Fruit fly (Drosophila melanogaster) whole organism, wandering third instar larva: Measurements from ENCODE around the gene CG9498.

ENCODE experiments used
- Abd-B ChIP-seq: fragments of >200 bp; optimal IDR thresholded peaks from 2 replicates; lab custom pipeline; 2017; ENCODE audit warnings: missing biosample characterization, missing genetic modification characterization
- CG32264 ChIP-seq: fragments of 200-800 bp; sonication (Bioruptor generic); optimal IDR thresholded peaks from 2 replicates; lab custom pipeline; 2016; ENCODE audit warnings: missing biosample characterization, missing genetic modification characterization
- CG9705 ChIP-seq: fragments of 200-800 bp; sonication (Bioruptor generic); optimal IDR thresholded peaks from 2 replicates; lab custom pipeline; 2018; ENCODE audit warnings: missing biosample characterization, mild to moderate bottlenecking, missing genetic modification characterization
- CrebA ChIP-seq: fragments of 200-800 bp; sonication (Bioruptor generic); optimal IDR thresholded peaks from 2 replicates; lab custom pipeline; 2016; ENCODE audit warnings: missing biosample characterization, mild to moderate bottlenecking, missing genetic modification characterization, borderline replicate concordance
- Dfd ChIP-seq: fragments of >200 bp; optimal IDR thresholded peaks from 2 replicates; lab custom pipeline; 2017; ENCODE audit warnings: missing biosample characterization, missing genetic modification characterization
- Dif ChIP-seq: fragments of 200-275, 200-300 bp; sonication (Bioruptor generic); optimal IDR thresholded peaks from 2 replicates; lab custom pipeline; 2018; ENCODE audit warnings: missing biosample characterization, missing genetic modification characterization; ENCODE audit not compliant: partially characterized antibody
- GATAd ChIP-seq: sonication (Bioruptor generic); optimal IDR thresholded peaks from 2 replicates; lab custom pipeline; 2016; ENCODE audit warnings: missing biosample characterization, missing genetic modification characterization
- HLH106 ChIP-seq: fragments of 200-800 bp; optimal IDR thresholded peaks from 3 replicates; lab custom pipeline; 2019; ENCODE audit warnings: missing biosample characterization, mild to moderate bottlenecking, missing genetic modification characterization, moderate library complexity
- Hnf4 ChIP-seq: fragments of 200-800 bp; sonication (Bioruptor generic); optimal IDR thresholded peaks from 2 replicates; lab custom pipeline; 2016; ENCODE audit warnings: missing biosample characterization, mild to moderate bottlenecking, missing genetic modification characterization
- Hr78 ChIP-seq: fragments of >200 bp; optimal IDR thresholded peaks from 2 replicates; lab custom pipeline; 2017; ENCODE audit warnings: missing biosample characterization, missing genetic modification characterization
- Hr83 ChIP-seq: fragments of 200-300 bp; sonication (Bioruptor generic); optimal IDR thresholded peaks from 2 replicates; lab custom pipeline; 2016; ENCODE audit warnings: missing biosample characterization, mild to moderate bottlenecking, missing genetic modification characterization, moderate library complexity; ENCODE audit not compliant: poor library complexity, severe bottlenecking
- Jra ChIP-seq: sonication (Bioruptor generic); optimal IDR thresholded peaks from 2 replicates; lab custom pipeline; 2016; ENCODE audit warnings: missing biosample characterization, missing genetic modification characterization
- Mio ChIP-seq: sonication (Bioruptor generic); optimal IDR thresholded peaks from 2 replicates; lab custom pipeline; 2016; ENCODE audit warnings: missing biosample characterization, missing genetic modification characterization
- Myc ChIP-seq: fragments of >200 bp; optimal IDR thresholded peaks from 2 replicates; lab custom pipeline; 2017
- N ChIP-seq: fragments of >200 bp; optimal IDR thresholded peaks from 2 replicates; lab custom pipeline; 2018; ENCODE audit warnings: missing biosample characterization, missing external identifiers, missing genetic modification characterization
- OdsH ChIP-seq: fragments of 200-800 bp; sonication (Bioruptor generic); optimal IDR thresholded peaks from 2 replicates; lab custom pipeline; 2016; ENCODE audit warnings: missing biosample characterization, mild to moderate bottlenecking, missing genetic modification characterization
- Rel ChIP-seq, 2 experiments: fragments of 200-800 bp; sonication (Bioruptor generic) in 1 of 2; optimal IDR thresholded peaks; 2 replicates in 1 of 2; 3 replicates in 1 of 2; lab custom pipeline; 2016 to 2019; ENCODE audit warnings: mild to moderate bottlenecking in 2 of 2, missing biosample characterization in 2 of 2, missing genetic modification characterization in 2 of 2, moderate library complexity in 1 of 2
- Sp1 ChIP-seq: fragments of 200-800 bp; sonication (Bioruptor generic); optimal IDR thresholded peaks from 3 replicates; lab custom pipeline; 2019; ENCODE audit warnings: missing biosample characterization, mild to moderate bottlenecking, missing genetic modification characterization, moderate library complexity
- Vsx2 ChIP-seq: fragments of 200-300, 225-300 bp; sonication (Bioruptor generic); optimal IDR thresholded peaks from 2 replicates; lab custom pipeline; 2018; ENCODE audit warnings: missing biosample characterization, missing genetic modification characterization; ENCODE audit not compliant: partially characterized antibody
- br ChIP-seq: fragments of 200-800 bp; sonication (Bioruptor generic); optimal IDR thresholded peaks from 2 replicates; lab custom pipeline; 2016; ENCODE audit warnings: missing biosample characterization, missing genetic modification characterization
- brk ChIP-seq: fragments of 200-800 bp; sonication (Bioruptor generic); optimal IDR thresholded peaks from 2 replicates; lab custom pipeline; 2016; ENCODE audit warnings: missing biosample characterization, mild to moderate bottlenecking, missing genetic modification characterization
- dl ChIP-seq, 2 experiments: fragments of 175-275, 200-275 bp in 1 of 2; fragments of 200-275 bp in 1 of 2; sonication (Bioruptor generic); optimal IDR thresholded peaks; lab custom pipeline; 2018; ENCODE audit warnings: mild to moderate bottlenecking in 2 of 2, missing biosample characterization in 2 of 2, missing genetic modification characterization in 2 of 2, moderate library complexity in 2 of 2; ENCODE audit not compliant: partially characterized antibody in 2 of 2, insufficient read depth in 1 of 2
- dmrt93B ChIP-seq: fragments of 200-800 bp; sonication (Bioruptor generic); optimal IDR thresholded peaks from 2 replicates; lab custom pipeline; 2018; ENCODE audit warnings: missing biosample characterization, mild to moderate bottlenecking, missing genetic modification characterization
- dsf ChIP-seq: sonication (Bioruptor generic); optimal IDR thresholded peaks from 2 replicates; lab custom pipeline; 2016; ENCODE audit warnings: missing biosample characterization, missing genetic modification characterization, borderline replicate concordance
- ey ChIP-seq: fragments of 200-800 bp; sonication (Bioruptor generic); optimal IDR thresholded peaks from 2 replicates; lab custom pipeline; 2016; ENCODE audit warnings: missing biosample characterization, missing genetic modification characterization
- foxo ChIP-seq, 2 experiments: fragments of 200-800 bp; sonication (Bioruptor generic); optimal IDR thresholded peaks; 2 replicates in 1 of 2; 3 replicates in 1 of 2; lab custom pipeline; 2016 to 2017; ENCODE audit warnings: missing biosample characterization in 2 of 2, missing genetic modification characterization in 2 of 2
- fru ChIP-seq: fragments of 200-800 bp; sonication (Bioruptor generic); optimal IDR thresholded peaks from 3 replicates; lab custom pipeline; 2016; ENCODE audit warnings: missing biosample characterization, mild to moderate bottlenecking, missing genetic modification characterization
- h ChIP-seq: fragments of 200-800 bp; sonication (Bioruptor generic); optimal IDR thresholded peaks from 3 replicates; lab custom pipeline; 2016; ENCODE audit warnings: missing biosample characterization, mild to moderate bottlenecking, missing genetic modification characterization
- jim ChIP-seq: fragments of 175-275, 200-325 bp; sonication (Bioruptor generic); optimal IDR thresholded peaks from 2 replicates; lab custom pipeline; 2016; ENCODE audit warnings: missing biosample characterization, mild to moderate bottlenecking, missing genetic modification characterization
- lola ChIP-seq: fragments of >200 bp; optimal IDR thresholded peaks from 2 replicates; lab custom pipeline; 2017; ENCODE audit warnings: missing biosample characterization, missing genetic modification characterization
- pan ChIP-seq: fragments of >200 bp; optimal IDR thresholded peaks from 2 replicates; lab custom pipeline; 2017
- psq ChIP-seq: fragments of 200-800 bp; sonication (Bioruptor generic); optimal IDR thresholded peaks from 3 replicates; lab custom pipeline; 2017; ENCODE audit warnings: missing biosample characterization, mild to moderate bottlenecking, missing genetic modification characterization, moderate library complexity
- rgr ChIP-seq: fragments of 200-800 bp; sonication (Bioruptor generic); optimal IDR thresholded peaks from 3 replicates; lab custom pipeline; 2016; ENCODE audit warnings: missing biosample characterization, mild to moderate bottlenecking, missing genetic modification characterization
- sage ChIP-seq: fragments of 200-800 bp; sonication (Bioruptor generic); optimal IDR thresholded peaks from 2 replicates; lab custom pipeline; 2016; ENCODE audit warnings: missing biosample characterization, mild to moderate bottlenecking, missing genetic modification characterization
- sv ChIP-seq: fragments of 200-800 bp; sonication (Bioruptor generic); optimal IDR thresholded peaks from 3 replicates; lab custom pipeline; 2016; ENCODE audit warnings: missing biosample characterization, missing genetic modification characterization
- tai ChIP-seq: sonication (Bioruptor generic); optimal IDR thresholded peaks from 2 replicates; lab custom pipeline; 2016; ENCODE audit warnings: missing biosample characterization, missing genetic modification characterization
- usp ChIP-seq: fragments of >200 bp; optimal IDR thresholded peaks from 2 replicates; lab custom pipeline; 2017; ENCODE audit warnings: missing biosample characterization, missing genetic modification characterization
- woc ChIP-seq: sonication (Bioruptor generic); optimal IDR thresholded peaks from 2 replicates; lab custom pipeline; 2016; ENCODE audit warnings: missing biosample characterization, mild to moderate bottlenecking, missing genetic modification characterization

Gene CG9498

DNA sequence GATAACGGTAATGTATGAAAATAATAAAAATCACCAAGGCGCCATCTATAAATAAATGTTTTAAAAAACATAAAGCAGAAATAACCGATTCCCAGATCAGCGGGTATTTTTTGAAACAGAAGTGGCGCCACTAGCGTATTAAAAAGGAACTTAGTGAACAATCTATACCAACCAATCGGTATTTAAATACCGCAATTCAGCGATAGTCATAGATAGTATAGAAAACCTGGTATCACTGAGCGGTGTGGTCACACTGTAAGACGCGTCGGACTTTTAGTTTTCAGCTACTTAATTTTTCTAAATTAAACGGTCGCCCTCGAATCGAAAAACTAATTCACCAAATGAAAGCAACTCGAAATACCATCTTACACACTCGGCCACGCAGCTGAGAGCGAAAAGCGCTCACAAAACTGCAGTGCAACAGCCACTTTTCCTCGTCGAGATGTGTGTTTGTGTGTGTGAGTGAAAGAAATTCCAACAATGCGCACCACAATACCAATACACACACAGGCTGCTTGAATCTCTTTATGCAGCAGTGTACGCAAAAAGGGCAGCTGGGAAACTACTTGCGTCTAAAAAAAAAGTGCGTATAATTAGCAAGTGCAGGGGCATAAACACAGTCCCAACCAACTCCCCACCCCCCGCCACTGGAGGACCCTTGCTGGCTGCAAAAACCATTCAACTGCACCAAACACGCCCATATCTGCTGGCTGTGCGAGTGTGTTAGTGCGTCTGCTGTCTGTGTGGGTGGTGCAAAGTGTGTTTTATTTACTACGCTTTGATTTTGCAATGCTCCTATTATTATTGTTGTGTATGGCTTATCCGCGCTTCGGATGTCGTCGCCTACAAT is 27.1 kb downstream of the CG9498 start, which contains the start of gene PDZ-GEF:
TSS of gene PDZ-GEF (plus strand) at position 232 of the 850 bp plus-strand sequence.
- TF ChIP-seq jim (no peak), Sp1 (GFP tag; lab: Kevin White, UChicago) (no peak), Jra (GFP tag; lab: Kevin White, UChicago) (no peak), foxo (GFP tag; optimal IDR thresholded peaks at IDR 0.05; lab: Kevin White, UChicago) (peak in 1 of 2 experiments; percentile 41), Abd-B (GFP tag; lab: Kevin White, UChicago) (peak; percentile 80), HLH106 (tag; lab: Kevin White, UChicago) (peak; percentile 20), lola (GFP tag; lab: Kevin White, UChicago) (peak; percentile 63), dsf (GFP tag; lab: Kevin White, UChicago) (no peak), pan (lab: Kevin White, UChicago) (no peak), CrebA (GFP tag; lab: Kevin White, UChicago) (peak; percentile 6), sage (GFP tag; lab: Kevin White, UChicago) (no peak), fru (GFP tag; lab: Kevin White, UChicago) (peak; percentile 28), Dif (no peak), brk (peak; percentile 7), dmrt93B (no peak), Hr83 (GFP tag; lab: Kevin White, UChicago) (peak; percentile 44), Rel (GFP tag; optimal IDR thresholded peaks at IDR 0.05; lab: Kevin White, UChicago) (no peak), Rel (tag; optimal IDR thresholded peaks at IDR 0.05; lab: Kevin White, UChicago) (no peak), tai (GFP tag; lab: Kevin White, UChicago) (no peak), Hr78 (GFP tag; lab: Kevin White, UChicago) (peak; percentile 80), OdsH (no peak), GATAd (GFP tag; lab: Kevin White, UChicago) (no peak), N (GFP tag; lab: Kevin White, UChicago) (peak; percentile 85), br (GFP tag; lab: Kevin White, UChicago) (no peak), dl (GFP tag; optimal IDR thresholded peaks at IDR 0.05; lab: Kevin White, UChicago; ENCODE audit: insufficient read depth in 1 of 2, partially characterized antibody in 2 of 2) (no peak), sv (GFP tag; lab: Kevin White, UChicago) (peak; percentile 37), Vsx2 (no peak), Myc (lab: Kevin White, UChicago) (peak; percentile 62), rgr (GFP tag; lab: Kevin White, UChicago) (peak; percentile 22), Mio (GFP tag; lab: Kevin White, UChicago) (no peak), ey (no peak), woc (GFP tag; lab: Kevin White, UChicago) (no peak), CG9705 (GFP tag; lab: Kevin White, UChicago) (no peak), Dfd (GFP tag; lab: Kevin White, UChicago) (no peak), CG32264 (no peak), usp (GFP tag; lab: Kevin White, UChicago) (no peak), h (peak; percentile 11), psq (GFP tag; lab: Kevin White, UChicago) (no peak), Hnf4 (GFP tag; lab: Kevin White, UChicago) (peak; percentile 30)

DNA sequence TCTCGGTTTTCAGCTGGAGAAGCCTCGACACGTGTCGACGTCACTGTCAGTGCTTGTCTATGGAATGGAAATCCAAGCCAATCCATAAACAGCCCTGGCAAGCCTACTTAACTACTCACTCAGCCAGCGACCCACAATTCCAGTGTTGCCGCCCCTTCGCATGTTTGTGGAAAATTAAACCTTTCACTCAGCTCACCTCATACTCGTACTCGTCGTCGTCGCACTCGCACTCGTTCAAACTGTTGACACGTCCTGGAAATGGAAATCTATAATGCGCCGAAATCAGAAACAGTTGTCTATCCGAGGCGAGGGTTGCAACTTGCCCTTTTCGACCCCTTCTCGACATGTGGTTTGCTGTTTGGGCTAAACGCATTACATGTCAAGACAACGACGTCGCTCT is 31.8 kb downstream of the CG9498 start:
- no peak for TF ChIP-seq sage (GFP tag; lab: Kevin White, UChicago)
- TF ChIP-seq Hnf4 (GFP tag; lab: Kevin White, UChicago), result no peak
- TF ChIP-seq foxo (GFP tag; optimal IDR thresholded peaks at IDR 0.05; lab: Kevin White, UChicago), result no peak
- no peak for TF ChIP-seq jim
- no peak for TF ChIP-seq ey
- TF ChIP-seq OdsH, result no peak
- no peak for TF ChIP-seq Rel (GFP tag; optimal IDR thresholded peaks at IDR 0.05; lab: Kevin White, UChicago)
- TF ChIP-seq Rel (tag; optimal IDR thresholded peaks at IDR 0.05; lab: Kevin White, UChicago), result no peak
